Fruit fly (Drosophila melanogaster) whole organism, embryonic: ENCODE results near the gene Rift.

Experiments
- CG12219 ChIP-seq: fragments of 200-800 bp; sonication (Bioruptor generic); optimal IDR thresholded peaks from 3 replicates; lab custom pipeline; 2018; ENCODE audit warnings: missing biosample characterization, mild to moderate bottlenecking, missing genetic modification characterization
- CG3065 ChIP-seq: fragments of 200-800 bp; sonication (Bioruptor generic); optimal IDR thresholded peaks from 2 replicates; lab custom pipeline; 2016; ENCODE audit warnings: missing biosample characterization, missing genetic modification characterization
- CG33213 ChIP-seq: fragments of 200-800 bp; sonication (Bioruptor generic); optimal IDR thresholded peaks from 3 replicates; lab custom pipeline; 2016; ENCODE audit warnings: missing biosample characterization, missing genetic modification characterization
- CG3407 ChIP-seq: fragments of 200-800 bp; sonication (Bioruptor generic); optimal IDR thresholded peaks from 2 replicates; lab custom pipeline; 2018; ENCODE audit warnings: missing biosample characterization, mild to moderate bottlenecking, missing genetic modification characterization
- CG7963 ChIP-seq: fragments of 200-800 bp; sonication (Bioruptor generic); IDR thresholded peaks from 3 replicates; pipeline ENCODE4 v1.3.6; 2022; ENCODE audit warnings: missing biosample characterization, missing genetic modification characterization; ENCODE audit not compliant: partially characterized antibody
- fd96Cb ChIP-seq: fragments of 200-800 bp; sonication (Bioruptor generic); optimal IDR thresholded peaks from 2 replicates; lab custom pipeline; 2018; ENCODE audit warnings: missing biosample characterization, mild to moderate bottlenecking, missing genetic modification characterization, moderate library complexity
- fru ChIP-seq: fragments of >200 bp; optimal IDR thresholded peaks from 2 replicates; lab custom pipeline; 2017
- lab ChIP-seq: fragments of 200-800 bp; sonication (Bioruptor generic); optimal IDR thresholded peaks from 3 replicates; lab custom pipeline; 2017; ENCODE audit warnings: missing biosample characterization, missing genetic modification characterization, mild to moderate bottlenecking, moderate library complexity, missing genetic modification reagents

- TF ChIP-seq CG7963 (GFP tag; lab: Robert Waterston, UW), result no peak
- no peak for TF ChIP-seq CG3065 (GFP tag; lab: Kevin White, UChicago)
- TF ChIP-seq CG33213 (GFP tag; lab: Kevin White, UChicago), result no peak
- TF ChIP-seq CG12219 (GFP tag; lab: Kevin White, UChicago), result no peak
- TF ChIP-seq fd96Cb (tag; lab: Kevin White, UChicago), result no peak
- no peak for TF ChIP-seq fru (lab: Kevin White, UChicago)
- no peak for TF ChIP-seq lab (GFP tag; lab: Kevin White, UChicago)
- TF ChIP-seq CG3407 (GFP tag; lab: Kevin White, UChicago), result no peak
Observed at dm6 chr3R:31808571-31808970, 1.4 kb downstream of the Rift start.
